Fruit fly (Drosophila melanogaster) whole organism, embryonic: ENCODE measurements around the gene CG15043.

Source experiments
- ATbp ChIP-seq: fragments of 200-800 bp; sonication (Bioruptor generic); optimal IDR thresholded peaks from 2 replicates; lab custom pipeline; 2017; ENCODE audit warnings: missing biosample characterization, mild to moderate bottlenecking, missing genetic modification characterization, missing genetic modification reagents
- C15 ChIP-seq: fragments of 200-800 bp; sonication (Bioruptor generic); IDR thresholded peaks from 3 replicates; pipeline ENCODE4 v1.3.6; 2022; ENCODE audit warnings: missing biosample characterization, missing genetic modification characterization
- CG10543 ChIP-seq: fragments of 200-800 bp; sonication (Bioruptor generic); optimal IDR thresholded peaks from 3 replicates; lab custom pipeline; 2017; ENCODE audit warnings: missing biosample characterization, mild to moderate bottlenecking, missing genetic modification characterization, moderate library complexity
- CG10654 ChIP-seq: fragments of 200-800 bp; sonication (Bioruptor generic); optimal IDR thresholded peaks from 2 replicates; lab custom pipeline; 2016; ENCODE audit warnings: missing biosample characterization, missing genetic modification characterization
- CG13894 ChIP-seq: fragments of 200-800 bp; sonication (Bioruptor generic); optimal IDR thresholded peaks from 3 replicates; lab custom pipeline; 2018; ENCODE audit warnings: missing biosample characterization, mild to moderate bottlenecking, missing genetic modification characterization, moderate library complexity
- CG15073 ChIP-seq: fragments of 200-800 bp; sonication (Bioruptor generic); optimal IDR thresholded peaks from 2 replicates; lab custom pipeline; 2016; ENCODE audit warnings: missing biosample characterization, missing genetic modification characterization
- CG1603 ChIP-seq: fragments of 200-800 bp; sonication (Bioruptor generic); optimal IDR thresholded peaks from 2 replicates; lab custom pipeline; 2019; ENCODE audit warnings: missing biosample characterization, mild to moderate bottlenecking, missing genetic modification characterization, moderate library complexity
- CG17612 ChIP-seq: fragments of 200-800 bp; sonication (Bioruptor generic); IDR thresholded peaks from 2 replicates; pipeline ENCODE4 v1.3.6; 2022; ENCODE audit warnings: missing biosample characterization, missing genetic modification characterization
- CG18262 ChIP-seq: fragments of 200-800 bp; optimal IDR thresholded peaks from 3 replicates; lab custom pipeline; 2019; ENCODE audit warnings: missing biosample characterization, mild to moderate bottlenecking, missing genetic modification characterization, moderate library complexity
- CG18476 ChIP-seq: fragments of 200-800 bp; sonication (Bioruptor generic); optimal IDR thresholded peaks from 2 replicates; lab custom pipeline; 2016; ENCODE audit warnings: missing biosample characterization, mild to moderate bottlenecking, missing genetic modification characterization
- CG18764 ChIP-seq: fragments of 200-800 bp; sonication (Bioruptor generic); optimal IDR thresholded peaks from 3 replicates; lab custom pipeline; 2016; ENCODE audit warnings: missing biosample characterization, missing genetic modification characterization
- CG31441 ChIP-seq: fragments of 200-800 bp; sonication (Bioruptor generic); IDR thresholded peaks from 2 replicates; pipeline ENCODE4 v1.3.6; 2022; ENCODE audit warnings: missing biosample characterization, missing genetic modification characterization
- CG32532 ChIP-seq: fragments of 200-800 bp; sonication (Bioruptor generic); IDR thresholded peaks from 2 replicates; pipeline ENCODE4 v1.3.6; 2022; ENCODE audit warnings: missing biosample characterization, missing genetic modification characterization
- CG3281 ChIP-seq: fragments of 200-800 bp; sonication (Bioruptor generic); optimal IDR thresholded peaks from 3 replicates; lab custom pipeline; 2017; ENCODE audit warnings: missing biosample characterization, mild to moderate bottlenecking, missing genetic modification characterization
- CG4328 ChIP-seq: fragments of 200-800 bp; sonication (Bioruptor generic); optimal IDR thresholded peaks from 3 replicates; lab custom pipeline; 2017; ENCODE audit warnings: missing biosample characterization, missing genetic modification reagents, missing genetic modification characterization
- CG4360 ChIP-seq: fragments of 200-800 bp; sonication (Bioruptor generic); IDR thresholded peaks from 2 replicates; pipeline ENCODE4 v1.3.6; 2022; ENCODE audit warnings: missing biosample characterization, missing genetic modification characterization
- CG43689 ChIP-seq: fragments of 200-800 bp; sonication (Bioruptor generic); IDR thresholded peaks from 2 replicates; pipeline ENCODE4 v1.3.6; 2022; ENCODE audit warnings: missing biosample characterization, missing genetic modification characterization
- CG6272 ChIP-seq: fragments of 200-800 bp; sonication (Bioruptor generic); IDR thresholded peaks from 2 replicates; pipeline ENCODE4 v1.3.6; 2022; ENCODE audit warnings: missing biosample characterization, missing genetic modification characterization
- CG7963 ChIP-seq: fragments of 200-800 bp; sonication (Bioruptor generic); IDR thresholded peaks from 3 replicates; pipeline ENCODE4 v1.3.6; 2022; ENCODE audit warnings: missing biosample characterization, missing genetic modification characterization; ENCODE audit not compliant: partially characterized antibody
- CG8359 ChIP-seq: fragments of 200-800 bp; sonication (Bioruptor generic); optimal IDR thresholded peaks from 2 replicates; lab custom pipeline; 2017; ENCODE audit warnings: missing biosample characterization, mild to moderate bottlenecking, missing genetic modification characterization, borderline replicate concordance
- CG8765 ChIP-seq: fragments of 200-800 bp; sonication (Bioruptor generic); IDR thresholded peaks from 2 replicates; pipeline ENCODE4 v1.3.6; 2022; ENCODE audit warnings: missing biosample characterization, missing genetic modification characterization
- D19B ChIP-seq: fragments of 200-800 bp; sonication (Bioruptor generic); optimal IDR thresholded peaks from 2 replicates; lab custom pipeline; 2017; ENCODE audit warnings: missing biosample characterization, mild to moderate bottlenecking, missing genetic modification characterization
- Dll ChIP-seq: fragments of 200-800 bp; sonication (Bioruptor generic); IDR thresholded peaks from 4 replicates; pipeline ENCODE4 v1.3.6; 2022; ENCODE audit warnings: missing biosample characterization, missing genetic modification characterization; ENCODE audit not compliant: partially characterized antibody
- Doc2 ChIP-seq: fragments of 200-800 bp; sonication (Bioruptor generic); IDR thresholded peaks from 2 replicates; pipeline ENCODE4 v1.3.6; 2022; ENCODE audit warnings: missing biosample characterization, missing genetic modification characterization
- Doc3 ChIP-seq: fragments of 200-800 bp; sonication (Bioruptor generic); IDR thresholded peaks from 3 replicates; pipeline ENCODE4 v1.3.6; 2022; ENCODE audit warnings: missing biosample characterization, missing genetic modification characterization; ENCODE audit not compliant: partially characterized antibody
- E2f1 ChIP-seq: fragments of 200-800 bp; sonication (Bioruptor generic); IDR thresholded peaks from 2 replicates; pipeline ENCODE4 v1.3.6; 2022; ENCODE audit warnings: missing biosample characterization, missing genetic modification characterization
- H2.0 ChIP-seq: fragments of 200-800 bp; sonication (Bioruptor generic); IDR thresholded peaks from 2 replicates; pipeline ENCODE4 v1.3.6; 2022; ENCODE audit warnings: missing biosample characterization, missing genetic modification characterization
- Hr51 ChIP-seq, 2 experiments: fragments of 200-800 bp; sonication (Bioruptor generic); optimal IDR thresholded peaks; 2 replicates in 1 of 2; 3 replicates in 1 of 2; lab custom pipeline; 2016 to 2018; ENCODE audit warnings: missing biosample characterization in 2 of 2, missing genetic modification characterization in 2 of 2, mild to moderate bottlenecking in 1 of 2, moderate library complexity in 1 of 2
- Jarid2 ChIP-seq: fragments of 200-800 bp; sonication (Bioruptor generic); optimal IDR thresholded peaks from 3 replicates; lab custom pipeline; 2017; ENCODE audit warnings: mild to moderate bottlenecking, missing biosample characterization, missing genetic modification reagents, missing genetic modification characterization
- Lpt ChIP-seq: fragments of >200 bp; optimal IDR thresholded peaks from 2 replicates; lab custom pipeline; 2018; ENCODE audit warnings: missing biosample characterization, missing genetic modification characterization
- Opbp ChIP-seq: fragments of 200-800 bp; sonication (Bioruptor generic); IDR thresholded peaks from 3 replicates; pipeline ENCODE4 v1.3.6; 2022; ENCODE audit warnings: missing biosample characterization, missing genetic modification characterization; ENCODE audit not compliant: partially characterized antibody
- Ssrp ChIP-seq: fragments of 200-800 bp; sonication (Bioruptor generic); optimal IDR thresholded peaks from 2 replicates; lab custom pipeline; 2018; ENCODE audit warnings: missing biosample characterization, mild to moderate bottlenecking, missing genetic modification characterization, moderate library complexity
- Stat92E ChIP-seq, 3 experiments: fragments of >200 bp in 2 of 3; fragments of 200-800 bp in 1 of 3; sonication (Bioruptor generic) in 1 of 3; optimal IDR thresholded peaks; 2 replicates each; lab custom pipeline; 2017 to 2019; ENCODE audit warnings: missing biosample characterization in 3 of 3, missing genetic modification characterization in 3 of 3, mild to moderate bottlenecking in 1 of 3, moderate library complexity in 1 of 3
- Taf1 ChIP-seq: fragments of 200-800 bp; sonication (Bioruptor generic); IDR thresholded peaks from 2 replicates; pipeline ENCODE4 v1.3.6; 2022; ENCODE audit warnings: missing biosample characterization, missing genetic modification characterization
- Xrp1 ChIP-seq: fragments of 200-800 bp; sonication (Bioruptor generic); IDR thresholded peaks from 2 replicates; pipeline ENCODE4 v1.3.6; 2022; ENCODE audit warnings: missing biosample characterization, missing genetic modification characterization
- bcd ChIP-seq: fragments of 200-800 bp; sonication (Bioruptor generic); optimal IDR thresholded peaks from 2 replicates; lab custom pipeline; 2017; ENCODE audit warnings: missing biosample characterization, mild to moderate bottlenecking, missing genetic modification characterization
- exex ChIP-seq: fragments of 200-800 bp; sonication (Bioruptor generic); optimal IDR thresholded peaks from 4 replicates; lab custom pipeline; 2018; ENCODE audit warnings: missing biosample characterization, mild to moderate bottlenecking, missing genetic modification characterization, moderate library complexity
- luna ChIP-seq: fragments of 200-800 bp; sonication (Bioruptor generic); optimal IDR thresholded peaks from 2 replicates; lab custom pipeline; 2016; ENCODE audit warnings: missing biosample characterization, missing genetic modification characterization
- nau ChIP-seq: fragments of 200-800 bp; sonication (Bioruptor generic); optimal IDR thresholded peaks from 3 replicates; lab custom pipeline; 2017; ENCODE audit warnings: missing biosample characterization, mild to moderate bottlenecking, missing genetic modification characterization, missing genetic modification reagents
- sens ChIP-seq: fragments of 200-800 bp; sonication (Bioruptor generic); peaks from one replicate; lab custom pipeline; 2016; ENCODE audit warnings: missing biosample characterization, missing genetic modification characterization
- shn ChIP-seq: fragments of 200-800 bp; sonication (Bioruptor generic); optimal IDR thresholded peaks from 3 replicates; lab custom pipeline; 2016; ENCODE audit warnings: missing biosample characterization, missing genetic modification characterization
- slbo ChIP-seq: fragments of 200-800 bp; sonication (Bioruptor generic); IDR thresholded peaks from 2 replicates; pipeline ENCODE4 v1.3.6; 2022; ENCODE audit warnings: missing biosample characterization, missing genetic modification characterization
- slp2 ChIP-seq: fragments of 200-800 bp; sonication (Bioruptor generic); optimal IDR thresholded peaks from 2 replicates; lab custom pipeline; 2016; ENCODE audit warnings: missing biosample characterization, missing genetic modification characterization
- sr ChIP-seq: fragments of 200-800 bp; sonication (Bioruptor generic); IDR thresholded peaks from 3 replicates; pipeline ENCODE4 v1.3.6; 2022; ENCODE audit warnings: missing biosample characterization, missing genetic modification characterization
- tio ChIP-seq: fragments of 200-800 bp; sonication (Bioruptor generic); optimal IDR thresholded peaks from 2 replicates; lab custom pipeline; 2017; ENCODE audit warnings: missing biosample characterization, missing genetic modification characterization, inconsistent platforms
- tll ChIP-seq, 2 experiments: fragments of 200-800 bp in 1 of 2; fragments of >200 bp in 1 of 2; sonication (Bioruptor generic) in 1 of 2; optimal IDR thresholded peaks; 2 replicates each; lab custom pipeline; 2017 to 2019; ENCODE audit warnings: missing biosample characterization in 2 of 2, missing genetic modification characterization in 2 of 2, mild to moderate bottlenecking in 1 of 2, moderate library complexity in 1 of 2
- ttk ChIP-seq: fragments of 200-800 bp; sonication (Bioruptor generic); IDR thresholded peaks from 2 replicates; pipeline ENCODE4 v2.1.2; 2022; ENCODE audit warnings: missing biosample characterization, missing genetic modification characterization
- usp ChIP-seq: fragments of >200 bp; optimal IDR thresholded peaks from 2 replicates; lab custom pipeline; 2017; ENCODE audit warnings: missing biosample characterization, missing genetic modification characterization

CG15043 gene

dm6 chrX:18506639-18507528 lies 12.9 kb upstream of the CG15043 start (continued):
- no peak for TF ChIP-seq Doc3
- TF ChIP-seq exex (tag; lab: Kevin White, UChicago) = no peak
- TF ChIP-seq CG13894 (tag; lab: Kevin White, UChicago) = no peak
- no peak for TF ChIP-seq Stat92E (GFP tag; optimal IDR thresholded peaks at IDR 0.05; lab: Kevin White, UChicago)
- TF ChIP-seq slp2 (GFP tag; lab: Kevin White, UChicago) = peak; percentile 53
- TF ChIP-seq Taf1 = peak; percentile 67
- peak; percentile 54 for TF ChIP-seq CG17612 (GFP tag; lab: Robert Waterston, UW)
- peak; percentile 79 for TF ChIP-seq ATbp (GFP tag; lab: Kevin White, UChicago)
- TF ChIP-seq CG8359 (GFP tag; lab: Kevin White, UChicago) = peak; percentile 37
- peak; percentile 27 to 78 for TF ChIP-seq Hr51 (GFP tag; optimal IDR thresholded peaks at IDR 0.05; lab: Kevin White, UChicago)
- peak; percentile 75 for TF ChIP-seq CG31441 (GFP tag; lab: Robert Waterston, UW)
- TF ChIP-seq D19B (GFP tag; lab: Kevin White, UChicago) = peak; percentile 56
- peak; percentile 74 for TF ChIP-seq CG18476 (GFP tag; lab: Kevin White, UChicago)
- TF ChIP-seq usp (GFP tag; lab: Kevin White, UChicago) = no peak
- TF ChIP-seq C15 (GFP tag; lab: Robert Waterston, UW) = no peak
- peak; percentile 41 for TF ChIP-seq CG43689
- TF ChIP-seq CG8765 (GFP tag; lab: Robert Waterston, UW) = peak; percentile 24; the same call in 1 of the 2 replicates
- no peak for TF ChIP-seq tio (GFP tag; lab: Kevin White, UChicago)
- TF ChIP-seq Jarid2 (GFP tag; lab: Kevin White, UChicago) = peak; percentile 37
- no peak for TF ChIP-seq CG7963 (GFP tag; lab: Robert Waterston, UW)
- peak; percentile 91 for TF ChIP-seq Xrp1
- peak; percentile 81 for TF ChIP-seq E2f1 (GFP tag; lab: Robert Waterston, UW)
- peak; percentile 78 for TF ChIP-seq CG18262 (tag; lab: Kevin White, UChicago)
- TF ChIP-seq CG15073 = no peak
- peak; percentile 96 for TF ChIP-seq sens (GFP tag; lab: Kevin White, UChicago)
- no peak for TF ChIP-seq CG10543 (GFP tag; lab: Kevin White, UChicago)
- no peak for TF ChIP-seq CG4328
- peak; percentile 81 for TF ChIP-seq CG10654 (GFP tag; lab: Kevin White, UChicago)
- peak; percentile 85 for TF ChIP-seq CG32532
- TF ChIP-seq ttk (GFP tag; lab: Robert Waterston, UW) = peak; percentile 68
- no peak for TF ChIP-seq CG6272
- TF ChIP-seq Doc2 (GFP tag; lab: Robert Waterston, UW) = no peak
- TF ChIP-seq bcd (GFP tag; lab: Kevin White, UChicago) = peak; percentile 77
- peak; percentile 60 for TF ChIP-seq CG4360
- TF ChIP-seq H2.0 = peak; percentile 75
- no peak for TF ChIP-seq Dll (GFP tag; lab: Robert Waterston, UW)
- no peak for TF ChIP-seq Opbp (GFP tag; lab: Robert Waterston, UW)
- TF ChIP-seq slbo (GFP tag; lab: Robert Waterston, UW) = peak; percentile 75
- TF ChIP-seq Lpt (GFP tag; lab: Kevin White, UChicago) = no peak
- TF ChIP-seq luna (GFP tag; lab: Kevin White, UChicago) = no peak
- peak; percentile 72 for TF ChIP-seq sr (GFP tag; lab: Robert Waterston, UW)
- peak; percentile 75 for TF ChIP-seq nau (GFP tag; lab: Kevin White, UChicago)
- TF ChIP-seq tll (GFP tag; optimal IDR thresholded peaks at IDR 0.05; lab: Kevin White, UChicago) = no peak
- peak; percentile 62 for TF ChIP-seq Ssrp (tag; lab: Kevin White, UChicago)
- TF ChIP-seq CG18764 (GFP tag; lab: Kevin White, UChicago) = peak; percentile 80
- peak; percentile 75 for TF ChIP-seq CG3281 (GFP tag; lab: Kevin White, UChicago)
- TF ChIP-seq CG1603 (tag; lab: Kevin White, UChicago) = peak; percentile 87
- TF ChIP-seq shn (GFP tag; lab: Kevin White, UChicago) = peak; percentile 64
